Worm (Caenorhabditis elegans) whole organism, L4 larva: ENCODE measurements around the gene frpr-21.

Source experiments
- T26A8.4 ChIP-seq: fragments of 200-800 bp; sonication (Bioruptor generic); IDR thresholded peaks from 2 replicates; pipeline ENCODE4 v1.3.6; 2022; ENCODE audit warnings: missing genetic modification characterization, missing compliant biosample characterization
- aha-1 ChIP-seq: fragments of 150-350 bp; peaks from one replicate; lab custom pipeline; 2014; ENCODE audit warnings: missing biosample characterization, missing genetic modification characterization
- ama-1 ChIP-seq: fragments of 150-350 bp; optimal IDR thresholded peaks from 2 replicates; lab custom pipeline; 2014; ENCODE audit warnings: inconsistent platforms, mixed read lengths
- arid-1 ChIP-seq: fragments of 200-800 bp; sonication (Bioruptor generic); conservative IDR thresholded peaks from 2 replicates; pipeline ENCODE4 v1.3.6; 2022; ENCODE audit warnings: missing genetic modification reagents, missing genetic modification characterization, missing compliant biosample characterization
- attf-4 ChIP-seq: sonication (generic microtip); optimal IDR thresholded peaks from 3 replicates; lab custom pipeline; 2017; ENCODE audit warnings: missing biosample characterization, missing genetic modification characterization
- ceh-62 ChIP-seq: sonication (generic microtip); optimal IDR thresholded peaks from 2 replicates; lab custom pipeline; 2017; ENCODE audit warnings: missing biosample characterization, missing genetic modification characterization
- daf-16 ChIP-seq, 3 experiments: sonication (generic microtip); optimal IDR thresholded peaks; 2 replicates each; lab custom pipeline; 2016 to 2017; ENCODE audit warnings: missing genetic modification characterization in 3 of 3, missing genetic modification reagents in 3 of 3, mild to moderate bottlenecking in 2 of 3, missing compliant biosample characterization in 2 of 3, missing biosample characterization in 1 of 3, moderate library complexity in 1 of 3
- dmd-6 ChIP-seq: fragments of 200-800 bp; sonication (Bioruptor generic); IDR thresholded peaks from 2 replicates; pipeline ENCODE4 v1.3.6; 2022; ENCODE audit warnings: missing genetic modification reagents, missing genetic modification characterization, missing compliant biosample characterization
- dmd-8 ChIP-seq: fragments of 200-800 bp; sonication (Bioruptor generic); IDR thresholded peaks from 2 replicates; pipeline ENCODE4 v1.3.6; 2022; ENCODE audit warnings: missing genetic modification characterization, missing compliant biosample characterization
- dmd-9 ChIP-seq: fragments of 200-800 bp; sonication (Bioruptor generic); IDR thresholded peaks from 2 replicates; pipeline ENCODE4 v1.3.6; 2022; ENCODE audit warnings: missing genetic modification reagents, missing genetic modification characterization, missing compliant biosample characterization
- dpl-1 ChIP-seq: fragments of 150-350 bp; optimal IDR thresholded peaks from 2 replicates; lab custom pipeline; 2014; ENCODE audit warnings: missing biosample characterization, missing genetic modification reagents, missing genetic modification characterization
- duxl-1 ChIP-seq: sonication (generic microtip); optimal IDR thresholded peaks from 2 replicates; lab custom pipeline; 2016; ENCODE audit warnings: mild to moderate bottlenecking, missing genetic modification characterization, moderate library complexity, missing compliant biosample characterization; ENCODE audit not compliant: poor library complexity
- dve-1 ChIP-seq: sonication (generic microtip); optimal IDR thresholded peaks from 2 replicates; lab custom pipeline; 2017; ENCODE audit warnings: antibody characterized with exemption, mild to moderate bottlenecking, missing genetic modification characterization, missing compliant biosample characterization; ENCODE audit not compliant: insufficient read depth
- egl-43 ChIP-seq: fragments of 200-800 bp; sonication (Bioruptor generic); IDR thresholded peaks from 2 replicates; pipeline ENCODE4 v1.3.6; 2022; ENCODE audit warnings: missing genetic modification reagents, missing genetic modification characterization, missing compliant biosample characterization
- hif-1 ChIP-seq, 2 experiments: sonication (generic microtip); optimal IDR thresholded peaks; 2 replicates each; lab custom pipeline; 2016 to 2017; ENCODE audit warnings: missing compliant biosample characterization in 2 of 2, missing genetic modification characterization in 2 of 2, missing genetic modification reagents in 2 of 2, missing genotype in 2 of 2, mild to moderate bottlenecking in 1 of 2
- hlh-11 ChIP-seq: fragments of 200-800 bp; sonication (Bioruptor generic); optimal IDR thresholded peaks from 2 replicates; lab custom pipeline; 2018; ENCODE audit warnings: mild to moderate bottlenecking, missing genetic modification characterization, missing compliant biosample characterization
- hlh-30 ChIP-seq: sonication (generic microtip); optimal IDR thresholded peaks from 2 replicates; lab custom pipeline; 2017; ENCODE audit warnings: antibody characterized with exemption, mild to moderate bottlenecking, missing genetic modification characterization, missing compliant biosample characterization; ENCODE audit not compliant: insufficient read depth
- hmg-1.1 ChIP-seq: fragments of 200-800 bp; sonication (Bioruptor generic); IDR thresholded peaks from 2 replicates; pipeline ENCODE4 v1.3.6; 2022; ENCODE audit warnings: missing genetic modification reagents, missing genetic modification characterization, missing compliant biosample characterization
- jun-1 ChIP-seq: fragments of 150-350 bp; optimal IDR thresholded peaks from 2 replicates; lab custom pipeline; 2014; ENCODE audit warnings: missing biosample characterization, missing genetic modification reagents, missing genetic modification characterization
- lim-7 ChIP-seq: fragments of 200-800 bp; sonication (Bioruptor generic); IDR thresholded peaks from 2 replicates; pipeline ENCODE4 v1.3.6; 2022; ENCODE audit warnings: missing genetic modification characterization, missing compliant biosample characterization
- lin-1 ChIP-seq: fragments of 200-800 bp; sonication (Bioruptor generic); IDR thresholded peaks from 2 replicates; pipeline ENCODE4 v1.3.6; 2022; ENCODE audit warnings: missing genetic modification reagents, missing genetic modification characterization, missing compliant biosample characterization
- lin-13 ChIP-seq: fragments of 150-350 bp; optimal IDR thresholded peaks from 2 replicates; lab custom pipeline; 2014; ENCODE audit warnings: missing biosample characterization, missing genetic modification reagents, missing genetic modification characterization
- lin-38 ChIP-seq: fragments of 200-800 bp; sonication (Bioruptor generic); IDR thresholded peaks from 2 replicates; pipeline ENCODE4 v1.3.6; 2022; ENCODE audit warnings: missing genetic modification reagents, missing genetic modification characterization, missing compliant biosample characterization
- lin-39 ChIP-seq: fragments of 150-350 bp; optimal IDR thresholded peaks from 2 replicates; lab custom pipeline; 2014; ENCODE audit warnings: missing biosample characterization, missing genetic modification reagents, missing genetic modification characterization
- lsy-2 ChIP-seq, 2 experiments: fragments of 150-350 bp in 1 of 2; sonication (generic microtip) in 1 of 2; optimal IDR thresholded peaks; 2 replicates each; lab custom pipeline; 2014 to 2017; ENCODE audit warnings: missing biosample characterization in 2 of 2, missing genetic modification characterization in 2 of 2
- madf-9 ChIP-seq: fragments of 200-800 bp; sonication (Bioruptor generic); conservative IDR thresholded peaks from 2 replicates; pipeline ENCODE4 v1.3.6; 2022; ENCODE audit warnings: missing genetic modification reagents, missing genetic modification characterization, missing compliant biosample characterization
- mdl-1 ChIP-seq, 2 experiments: fragments of 150-350 bp in 1 of 2; sonication (generic microtip) in 1 of 2; optimal IDR thresholded peaks; 2 replicates each; lab custom pipeline; 2014 to 2017; ENCODE audit warnings: missing biosample characterization in 2 of 2, missing genetic modification characterization in 2 of 2
- mep-1 ChIP-seq: fragments of 150-350 bp; sonication (generic microtip); optimal IDR thresholded peaks from 3 replicates; lab custom pipeline; 2014; ENCODE audit warnings: missing biosample characterization, missing genetic modification characterization
- mes-2 ChIP-seq: sonication (generic microtip); optimal IDR thresholded peaks from 2 replicates; lab custom pipeline; 2016; ENCODE audit warnings: missing genotype, mild to moderate bottlenecking, missing genetic modification characterization, missing compliant biosample characterization; ENCODE audit not compliant: poor library complexity, severe bottlenecking
- mxl-2 ChIP-seq: fragments of 200-800 bp; sonication (Bioruptor generic); conservative IDR thresholded peaks from 2 replicates; pipeline ENCODE4 v1.3.6; 2022; ENCODE audit warnings: missing genetic modification reagents, missing genetic modification characterization, missing compliant biosample characterization
- mxl-3 ChIP-seq: fragments of 200-800 bp; sonication (Bioruptor generic); optimal IDR thresholded peaks from 2 replicates; lab custom pipeline; 2018; ENCODE audit warnings: mild to moderate bottlenecking, missing genetic modification characterization, missing compliant biosample characterization
- nhr-10 ChIP-seq: fragments of 150-350 bp; optimal IDR thresholded peaks from 2 replicates; lab custom pipeline; 2014; ENCODE audit warnings: missing biosample characterization, missing genetic modification characterization
- nhr-102 ChIP-seq: sonication (generic microtip); optimal IDR thresholded peaks from 2 replicates; lab custom pipeline; 2016; ENCODE audit warnings: mild to moderate bottlenecking, missing genetic modification characterization, moderate library complexity, missing compliant biosample characterization
- nhr-111 ChIP-seq: fragments of 200-800 bp; sonication (Bioruptor generic); optimal IDR thresholded peaks from 2 replicates; lab custom pipeline; 2018; ENCODE audit warnings: mild to moderate bottlenecking, missing genetic modification characterization, missing compliant biosample characterization
- nhr-237 ChIP-seq: sonication (generic microtip); optimal IDR thresholded peaks from 2 replicates; lab custom pipeline; 2017; ENCODE audit warnings: missing biosample characterization, missing genetic modification characterization
- nhr-41 ChIP-seq: fragments of 200-800 bp; sonication (Bioruptor generic); IDR thresholded peaks from 2 replicates; pipeline ENCODE4 v1.3.6; 2022; ENCODE audit warnings: missing genetic modification reagents, missing genetic modification characterization, missing compliant biosample characterization
- nhr-48 ChIP-seq: sonication (generic microtip); optimal IDR thresholded peaks from 2 replicates; lab custom pipeline; 2016; ENCODE audit warnings: mild to moderate bottlenecking, missing genetic modification characterization, missing compliant biosample characterization
- nhr-76 ChIP-seq: fragments of 150-350 bp; optimal IDR thresholded peaks from 2 replicates; lab custom pipeline; 2014; ENCODE audit warnings: missing biosample characterization, missing genetic modification characterization
- nhr-77 ChIP-seq: fragments of 150-350 bp; optimal IDR thresholded peaks from 2 replicates; lab custom pipeline; 2014; ENCODE audit warnings: missing biosample characterization, missing genetic modification characterization
- pha-4 ChIP-seq, 2 experiments: fragments of 150-350 bp in 1 of 2; fragments of 200-800 bp in 1 of 2; sonication (Bioruptor generic) in 1 of 2; IDR thresholded peaks in 1 of 2; optimal IDR thresholded peaks in 1 of 2; 2 replicates each; pipeline versions ENCODE4 v1.3.6 to Lab custom; 2014 to 2022; ENCODE audit warnings: missing genetic modification characterization in 2 of 2, missing genetic modification reagents in 2 of 2, missing biosample characterization in 1 of 2, missing compliant biosample characterization in 1 of 2
- rbr-2 ChIP-seq: sonication (generic microtip); optimal IDR thresholded peaks from 2 replicates; lab custom pipeline; 2016; ENCODE audit warnings: missing genotype, missing genetic modification characterization, missing compliant biosample characterization
- set-16 ChIP-seq: fragments of 200-800 bp; sonication (Bioruptor generic); IDR thresholded peaks from 2 replicates; pipeline ENCODE4 v1.3.6; 2022; ENCODE audit warnings: missing genetic modification reagents, missing genetic modification characterization, missing compliant biosample characterization
- skn-1 ChIP-seq: fragments of 150-350 bp; optimal IDR thresholded peaks from 2 replicates; lab custom pipeline; 2014; ENCODE audit warnings: missing biosample characterization, missing genetic modification characterization
- snpc-1.2 ChIP-seq: fragments of 200-800 bp; sonication (Bioruptor generic); IDR thresholded peaks from 2 replicates; pipeline ENCODE4 v1.3.6; 2022; ENCODE audit warnings: missing genetic modification reagents, missing genetic modification characterization, missing compliant biosample characterization
- snpc-4 ChIP-seq: fragments of 150-350 bp; optimal IDR thresholded peaks from 2 replicates; lab custom pipeline; 2014; ENCODE audit warnings: missing biosample characterization, missing genetic modification characterization
- spr-1 ChIP-seq: sonication (generic microtip); optimal IDR thresholded peaks from 2 replicates; lab custom pipeline; 2016; ENCODE audit warnings: mild to moderate bottlenecking, missing genetic modification characterization, missing compliant biosample characterization
- unc-62 ChIP-seq, 3 experiments: fragments of 150-350 bp in 1 of 3; sonication (generic microtip); optimal IDR thresholded peaks in 2 of 3; peaks in 1 of 3; 1 replicate in 1 of 3; 2 replicates in 2 of 3; lab custom pipeline; 2014 to 2017; ENCODE audit warnings: missing biosample characterization in 3 of 3, missing genetic modification characterization in 3 of 3, missing genetic modification reagents in 3 of 3, missing genotype in 1 of 3
- zag-1 ChIP-seq: fragments of 150-350 bp; optimal IDR thresholded peaks from 2 replicates; lab custom pipeline; 2014; ENCODE audit warnings: missing biosample characterization, missing genetic modification characterization
- zfp-2 ChIP-seq: sonication (generic microtip); optimal IDR thresholded peaks from 2 replicates; lab custom pipeline; 2016; ENCODE audit warnings: mild to moderate bottlenecking, missing genetic modification characterization, missing compliant biosample characterization

The frpr-21 gene

ce11 chrII:10382247-10382646 lies 39.6 kb downstream of the frpr-21 start:
- TF ChIP-seq jun-1 (tag; lab: Kevin White, UChicago) = no peak
- TF ChIP-seq duxl-1 (tag; lab: Kevin White, UChicago) = peak; percentile 38
- no peak for TF ChIP-seq ama-1 (lab: Kevin White, UChicago)
- TF ChIP-seq lim-7 (GFP tag; lab: Robert Waterston, UW) = no peak
- peak; percentile 67 for TF ChIP-seq hlh-30 (tag; lab: Kevin White, UChicago)
- TF ChIP-seq lsy-2 (tag; optimal IDR thresholded peaks at IDR 0.05; lab: Kevin White, UChicago) = peak; percentile 31 to 51
- peak; percentile 70 for TF ChIP-seq hmg-1.1 (GFP tag; lab: Robert Waterston, UW)
- peak; percentile 26 for TF ChIP-seq spr-1 (tag; lab: Kevin White, UChicago)
- TF ChIP-seq ceh-62 = no peak
- no peak for TF ChIP-seq arid-1 (GFP tag; lab: Robert Waterston, UW)
- peak in 1 of 2 experiments; percentile 47 for TF ChIP-seq mdl-1 (tag; optimal IDR thresholded peaks at IDR 0.05; lab: Kevin White, UChicago)
- TF ChIP-seq dve-1 = peak; percentile 69
- peak; percentile 72 for TF ChIP-seq mxl-3
- peak in 1 of 2 experiments; percentile 25 for TF ChIP-seq hif-1 (tag; optimal IDR thresholded peaks at IDR 0.05; lab: Kevin White, UChicago)
- TF ChIP-seq egl-43 = peak; percentile 54; the same call in 1 of the 2 replicates
- TF ChIP-seq lin-13 (GFP tag; lab: Kevin White, UChicago) = no peak
- peak; percentile 56 for TF ChIP-seq T26A8.4 (GFP tag; lab: Robert Waterston, UW)
- TF ChIP-seq nhr-237 = no peak
- TF ChIP-seq pha-4 (GFP tag; IDR thresholded peaks at IDR 0.05; lab: Robert Waterston, UW) = peak; percentile 52; the same call in 1 of the 2 replicates
- peak; percentile 48 for TF ChIP-seq pha-4 (tag; optimal IDR thresholded peaks at IDR 0.05; lab: Kevin White, UChicago)
- no peak for TF ChIP-seq nhr-76 (tag; lab: Kevin White, UChicago)
- TF ChIP-seq nhr-77 = peak; percentile 18
- TF ChIP-seq mep-1 (tag; lab: Kevin White, UChicago) = peak; percentile 82
- 0 out of 2 replicates have a peak, but pooled peaks have one; percentile 31 for TF ChIP-seq nhr-41 (GFP tag; lab: Robert Waterston, UW)
- no peak for TF ChIP-seq snpc-1.2 (GFP tag; lab: Robert Waterston, UW)
- TF ChIP-seq dmd-8 (GFP tag; lab: Robert Waterston, UW) = no peak
- TF ChIP-seq zfp-2 (tag; lab: Kevin White, UChicago) = no peak
- TF ChIP-seq zag-1 (tag; lab: Kevin White, UChicago) = no peak
- TF ChIP-seq dmd-9 = no peak
- no peak for TF ChIP-seq lin-39 (tag; lab: Kevin White, UChicago)
- TF ChIP-seq nhr-10 (tag; lab: Kevin White, UChicago) = no peak
- TF ChIP-seq hlh-11 (tag; lab: Kevin White, UChicago) = peak; percentile 89
- TF ChIP-seq nhr-111 = no peak
- no peak for TF ChIP-seq daf-16 (GFP tag; optimal IDR thresholded peaks at IDR 0.05; lab: Kevin White, UChicago)
- TF ChIP-seq daf-16 (tag; optimal IDR thresholded peaks at IDR 0.05; lab: Kevin White, UChicago) = peak; percentile 45
- TF ChIP-seq unc-62 (GFP tag; optimal IDR thresholded peaks at IDR 0.05 in 1 of 2; lab: Kevin White, UChicago) = peak in 1 of 2 experiments; percentile 90
- no peak for TF ChIP-seq unc-62 (tag; optimal IDR thresholded peaks at IDR 0.05; lab: Kevin White, UChicago)
- no peak for TF ChIP-seq madf-9 (GFP tag; lab: Robert Waterston, UW)
- TF ChIP-seq skn-1 = no peak
- TF ChIP-seq dmd-6 (GFP tag; lab: Robert Waterston, UW) = peak; percentile 57
- TF ChIP-seq lin-38 (GFP tag; lab: Robert Waterston, UW) = peak; percentile 33; the same call in 1 of the 2 replicates
- TF ChIP-seq lin-1 (GFP tag; lab: Robert Waterston, UW) = no peak
- TF ChIP-seq attf-4 (tag; lab: Kevin White, UChicago) = no peak
- TF ChIP-seq nhr-102 (tag; lab: Kevin White, UChicago) = peak; percentile 17
- peak; percentile 26 for TF ChIP-seq nhr-48 (tag; lab: Kevin White, UChicago)
- TF ChIP-seq aha-1 (tag; lab: Kevin White, UChicago) = peak; percentile 70
- TF ChIP-seq set-16 (GFP tag; lab: Robert Waterston, UW) = peak; percentile 39; the same call in 1 of the 2 replicates
- no peak for TF ChIP-seq snpc-4 (tag; lab: Kevin White, UChicago)
- TF ChIP-seq rbr-2 (tag; lab: Kevin White, UChicago) = peak; percentile 49
- peak; percentile 65 for TF ChIP-seq mes-2 (tag; lab: Kevin White, UChicago)
- TF ChIP-seq mxl-2 (GFP tag; lab: Robert Waterston, UW) = no peak
- TF ChIP-seq dpl-1 (GFP tag; lab: Kevin White, UChicago) = peak; percentile 15
